Worm (Caenorhabditis elegans): ENCODE measurements around the gene gsy-1.

gsy-1 gene

ce11 chrII:12884972-12885371 is 7.1 kb upstream of the gsy-1 start, which contains the start of gene sra-14:
Gene sra-14, plus strand, starts transcription at chrII:12885272.
- no peak for TF ChIP-seq egl-27 (tag; optimal IDR thresholded peaks at IDR 0.05)
- TF ChIP-seq hpl-2 (GFP tag; optimal IDR thresholded peaks at IDR 0.05): no peak
- TF ChIP-seq skn-1 (tag; optimal IDR thresholded peaks at IDR 0.05): no peak
- TF ChIP-seq nhr-11 (tag; optimal IDR thresholded peaks at IDR 0.05): no peak
- no peak for TF ChIP-seq unc-130 (tag; optimal IDR thresholded peaks at IDR 0.05)
- no peak for TF ChIP-seq ceh-8 (GFP tag; optimal IDR thresholded peaks at IDR 0.05)
- no peak for TF ChIP-seq lsy-2 (tag; optimal IDR thresholded peaks at IDR 0.05)
- no peak for TF ChIP-seq nhr-84 (tag; optimal IDR thresholded peaks at IDR 0.05)
- no peak for TF ChIP-seq ceh-63 (GFP tag; optimal IDR thresholded peaks at IDR 0.05)
- no peak for TF ChIP-seq ceh-90 (tag; optimal IDR thresholded peaks at IDR 0.05)
- no peak for TF ChIP-seq lin-15B (tag; optimal IDR thresholded peaks at IDR 0.05)
- TF ChIP-seq ztf-4 (tag; optimal IDR thresholded peaks at IDR 0.05): no peak
- no peak for TF ChIP-seq ceh-88 (GFP tag; IDR thresholded peaks at IDR 0.05)
- TF ChIP-seq pqm-1 (tag; optimal IDR thresholded peaks at IDR 0.05): no peak
- no peak for TF ChIP-seq nhr-90 (tag; optimal IDR thresholded peaks at IDR 0.05; ENCODE audit: poor library complexity)

ce11 chrII:12880406-12880805 is 2.5 kb upstream of the gsy-1 start, which contains the start of gene F35C5.1:
Gene F35C5.1, plus strand, starts transcription at chrII:12880804.
- TF ChIP-seq hpl-2 (GFP tag; optimal IDR thresholded peaks at IDR 0.05) (no peak), egl-13 (tag; optimal IDR thresholded peaks at IDR 0.05) (no peak), hlh-17 (GFP tag; optimal IDR thresholded peaks at IDR 0.05; ENCODE audit: borderline replicate concordance) (no peak), nhr-47 (tag; optimal IDR thresholded peaks at IDR 0.05) (no peak), tbx-2 (tag; optimal IDR thresholded peaks at IDR 0.05) (no peak), mdl-1 (tag; optimal IDR thresholded peaks at IDR 0.05) (no peak), pag-3 (tag; optimal IDR thresholded peaks at IDR 0.05; ENCODE audit: borderline replicate concordance, insufficient read depth) (no peak), nhr-20 (tag; optimal IDR thresholded peaks at IDR 0.05) (no peak), nhr-71 (tag; optimal IDR thresholded peaks at IDR 0.05) (no peak), aly-2 (tag; optimal IDR thresholded peaks at IDR 0.05) (no peak), alr-1 (tag; optimal IDR thresholded peaks at IDR 0.05; ENCODE audit: borderline replicate concordance) (no peak)

DNA sequence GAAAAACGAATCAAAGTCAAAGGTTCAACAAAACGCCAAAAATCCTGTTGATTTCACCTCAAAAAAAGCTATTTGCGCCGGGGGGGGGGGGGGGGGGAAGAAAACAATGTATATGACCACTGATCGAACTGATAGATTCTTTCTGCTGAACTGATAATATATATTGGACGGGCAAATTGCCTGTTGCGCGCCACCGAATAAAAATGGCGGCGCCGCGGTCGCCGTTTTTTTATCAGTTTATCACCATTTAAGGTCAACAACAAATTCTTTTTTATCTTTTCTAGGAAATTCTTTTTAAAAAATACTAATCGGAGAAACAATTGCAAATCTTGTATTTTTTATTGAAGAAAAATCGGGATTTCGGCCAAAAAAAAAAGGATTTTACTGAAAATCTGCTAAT is 1.8 kb upstream of the gsy-1 start:
- peak; percentile 20 for TF ChIP-seq blmp-1 (tag; optimal IDR thresholded peaks at IDR 0.05)
- peak in 1 of 6 experiments; percentile 70 for TF ChIP-seq elt-3 (tag; optimal IDR thresholded peaks at IDR 0.05)
- TF ChIP-seq pax-3 (tag; optimal IDR thresholded peaks at IDR 0.05): no peak
- TF ChIP-seq nhr-90 (tag; optimal IDR thresholded peaks at IDR 0.05; ENCODE audit: poor library complexity): no peak
- TF ChIP-seq C34B4.2 (tag; optimal IDR thresholded peaks at IDR 0.05): no peak
- TF ChIP-seq unc-62 (GFP tag; optimal IDR thresholded peaks at IDR 0.05): no peak
- no peak for TF ChIP-seq isw-1 (GFP tag; IDR thresholded peaks at IDR 0.05)
- TF ChIP-seq nhr-19 (GFP tag; conservative IDR thresholded peaks at IDR 0.05): 0 out of 2 replicates have a peak, but pooled peaks have one; percentile 8
- no peak for TF ChIP-seq sox-4 (tag; optimal IDR thresholded peaks at IDR 0.05)
- TF ChIP-seq hlh-17 (GFP tag; optimal IDR thresholded peaks at IDR 0.05; ENCODE audit: borderline replicate concordance): no peak
- no peak for TF ChIP-seq hpl-2 (GFP tag; optimal IDR thresholded peaks at IDR 0.05)
- TF ChIP-seq ceh-63 (GFP tag; optimal IDR thresholded peaks at IDR 0.05): no peak
- no peak for TF ChIP-seq zag-1 (tag; optimal IDR thresholded peaks at IDR 0.05)
- TF ChIP-seq elt-2 (tag; optimal IDR thresholded peaks at IDR 0.05): peak; percentile 73
- no peak for TF ChIP-seq nhr-76 (tag; optimal IDR thresholded peaks at IDR 0.05)
- no peak for TF ChIP-seq ceh-90 (tag; optimal IDR thresholded peaks at IDR 0.05)
- TF ChIP-seq nhr-71 (tag; optimal IDR thresholded peaks at IDR 0.05): no peak
- no peak for TF ChIP-seq swsn-7 (tag; optimal IDR thresholded peaks at IDR 0.05)

DNA sequence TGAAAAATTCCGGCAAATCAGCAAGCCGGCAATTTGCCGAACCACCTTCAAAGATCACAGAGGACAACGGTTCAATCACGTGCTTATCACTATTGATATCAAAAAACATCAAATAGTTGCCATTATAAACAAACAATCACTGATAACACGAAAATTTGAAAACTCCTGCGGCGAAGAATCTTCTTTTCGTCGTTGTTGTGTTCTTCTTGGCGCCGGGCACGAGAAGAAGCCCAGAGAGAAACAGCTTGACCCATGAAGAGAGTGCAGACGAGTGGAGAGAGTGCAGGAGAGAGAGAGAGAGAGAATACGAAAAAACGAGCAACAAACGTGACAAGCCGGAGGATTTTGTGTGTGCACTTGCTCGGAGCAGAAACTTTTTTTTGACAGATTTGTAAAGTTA is 776 bp upstream of the gsy-1 start:
- TF ChIP-seq F16B12.6 (tag; optimal IDR thresholded peaks at IDR 0.05) (peak; percentile 3), dpl-1 (GFP tag; optimal IDR thresholded peaks at IDR 0.05) (peak in 2 of 3 experiments; percentile 11 to 36), lsy-2 (tag; optimal IDR thresholded peaks at IDR 0.05) (peak; percentile 4 to 26), elt-2 (tag; optimal IDR thresholded peaks at IDR 0.05) (peak; percentile 88), lin-13 (GFP tag; optimal IDR thresholded peaks at IDR 0.05) (no peak), nhr-77 (tag; optimal IDR thresholded peaks at IDR 0.05) (peak; percentile 24), fkh-8 (tag; optimal IDR thresholded peaks at IDR 0.05) (no peak), lin-15B (tag; optimal IDR thresholded peaks at IDR 0.05) (no peak), nhr-20 (tag; optimal IDR thresholded peaks at IDR 0.05) (peak; percentile 47), C04F5.9 (tag; optimal IDR thresholded peaks at IDR 0.05) (no peak), nhr-11 (tag; optimal IDR thresholded peaks at IDR 0.05) (no peak), sptf-1 (tag; optimal IDR thresholded peaks at IDR 0.05) (no peak), irx-1 (tag; optimal IDR thresholded peaks at IDR 0.05) (peak; percentile 14), hpl-2 (GFP tag; optimal IDR thresholded peaks at IDR 0.05) (no peak), nhr-71 (tag; optimal IDR thresholded peaks at IDR 0.05) (peak; percentile 69), tbx-2 (tag; optimal IDR thresholded peaks at IDR 0.05) (peak; percentile 22), ceh-90 (tag; optimal IDR thresholded peaks at IDR 0.05) (no peak), elt-3 (tag; optimal IDR thresholded peaks at IDR 0.05) (peak in 1 of 6 experiments; percentile 60), ceh-63 (GFP tag; optimal IDR thresholded peaks at IDR 0.05) (no peak), mep-1 (tag; optimal IDR thresholded peaks at IDR 0.05) (peak; percentile 3), skn-1 (tag; optimal IDR thresholded peaks at IDR 0.05) (no peak)
